Fruit fly (Drosophila melanogaster): ENCODE measurements around the gene CG43248.

DNA sequence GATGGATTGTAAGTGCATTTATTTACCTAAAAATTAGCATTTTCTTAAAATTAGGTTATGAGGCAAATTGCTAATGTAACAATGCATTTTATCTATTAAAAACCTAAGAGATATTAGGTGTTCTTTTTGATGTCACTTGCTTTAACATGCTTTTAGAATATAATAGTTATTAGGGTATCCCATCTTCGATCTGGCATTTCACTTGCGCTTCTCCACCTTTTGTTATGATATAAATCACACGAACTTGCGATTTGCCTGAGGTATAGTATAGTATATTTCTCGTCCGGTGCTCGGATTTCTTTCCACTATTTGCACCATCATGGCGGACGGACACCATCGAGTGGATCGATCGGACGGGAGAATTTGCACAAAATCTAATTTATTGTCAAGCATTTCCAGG is 1.2 kb downstream of the CG43248 start:
- TF ChIP-seq pan (optimal IDR thresholded peaks at IDR 0.05) (no peak), Dif (GFP tag; optimal IDR thresholded peaks at IDR 0.05; ENCODE audit: partially characterized antibody) (no peak), Hnf4 (GFP tag; optimal IDR thresholded peaks at IDR 0.05) (no peak), tai (GFP tag; optimal IDR thresholded peaks at IDR 0.05) (no peak), Hr78 (GFP tag; optimal IDR thresholded peaks at IDR 0.05) (no peak)

Measured in whole organism, wandering third instar larva.